Worm (Caenorhabditis elegans): ENCODE results near the gene moc-3.

Gene moc-3

DNA sequence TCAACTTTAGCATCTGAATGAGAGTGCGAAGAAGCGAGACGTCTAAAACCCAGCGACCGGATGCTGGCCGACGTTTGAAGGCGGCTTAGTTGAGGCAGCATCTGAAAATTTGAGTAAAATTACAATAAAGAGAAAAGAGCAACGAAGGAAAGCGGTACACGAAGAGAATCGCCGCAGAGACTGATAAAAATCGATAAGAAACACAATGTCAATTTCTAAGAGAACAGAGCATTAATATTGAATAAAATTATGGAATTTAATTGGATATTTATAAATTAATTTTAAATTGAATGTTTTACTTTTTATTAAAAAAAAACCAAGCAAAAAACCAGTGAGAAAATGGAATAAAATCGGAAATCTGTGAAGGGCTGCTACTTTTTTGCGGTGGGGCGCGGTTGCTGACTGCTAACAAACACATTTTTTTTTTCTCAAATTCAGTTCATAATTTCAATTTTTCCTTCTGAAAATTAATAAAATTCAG is at the start of gene moc-3, which contains the start of gene ndub-11:
Gene moc-3, plus strand, starts transcription at position 431 of the 481 bp plus-strand sequence.
Gene ndub-11, minus strand, starts transcription at position 101 of the 481 bp plus-strand sequence.
- TF ChIP-seq nhr-41 (GFP tag; IDR thresholded peaks at IDR 0.05) (no peak), mep-1 (tag; optimal IDR thresholded peaks at IDR 0.05) (no peak), aha-1 (tag) (peak; percentile 13), snpc-4 (tag; optimal IDR thresholded peaks at IDR 0.05) (no peak), jun-1 (tag; optimal IDR thresholded peaks at IDR 0.05) (no peak), nhr-77 (tag; optimal IDR thresholded peaks at IDR 0.05) (no peak), lin-38 (GFP tag; IDR thresholded peaks at IDR 0.05) (peak; percentile 73), lin-29 (GFP tag; IDR thresholded peaks at IDR 0.05) (no peak), set-16 (GFP tag; IDR thresholded peaks at IDR 0.05) (no peak), saeg-2 (GFP tag; IDR thresholded peaks at IDR 0.05) (no peak), nhr-42 (GFP tag; IDR thresholded peaks at IDR 0.05) (no peak), pqm-1 (tag; optimal IDR thresholded peaks at IDR 0.05) (no peak), F37D6.2 (tag; optimal IDR thresholded peaks at IDR 0.05) (no peak), mes-2 (tag; optimal IDR thresholded peaks at IDR 0.05; ENCODE audit: poor library complexity, severe bottlenecking) (peak; percentile 26)

DNA sequence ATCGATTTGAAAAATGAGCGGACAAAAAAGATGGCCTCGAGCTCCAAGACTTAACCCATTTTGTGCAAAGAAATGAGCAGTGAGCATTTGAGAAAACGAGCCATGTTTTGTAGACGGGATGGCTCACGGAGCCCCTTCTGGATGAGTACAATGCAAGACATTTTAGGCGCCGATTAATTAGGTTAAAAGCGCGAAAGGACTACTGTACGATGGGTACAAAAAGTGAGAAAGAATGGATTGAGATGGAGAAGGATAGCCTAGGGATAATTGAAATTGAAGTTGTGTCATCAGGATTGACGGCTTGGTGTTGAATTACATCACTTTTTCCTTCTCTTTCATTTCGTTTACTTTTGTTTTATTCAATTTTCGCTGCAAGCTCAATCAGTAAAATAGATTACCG is 49.6 kb upstream of the moc-3 start:
- TF ChIP-seq aha-1 (tag) (peak; percentile 37), spr-1 (tag; optimal IDR thresholded peaks at IDR 0.05) (no peak)

DNA sequence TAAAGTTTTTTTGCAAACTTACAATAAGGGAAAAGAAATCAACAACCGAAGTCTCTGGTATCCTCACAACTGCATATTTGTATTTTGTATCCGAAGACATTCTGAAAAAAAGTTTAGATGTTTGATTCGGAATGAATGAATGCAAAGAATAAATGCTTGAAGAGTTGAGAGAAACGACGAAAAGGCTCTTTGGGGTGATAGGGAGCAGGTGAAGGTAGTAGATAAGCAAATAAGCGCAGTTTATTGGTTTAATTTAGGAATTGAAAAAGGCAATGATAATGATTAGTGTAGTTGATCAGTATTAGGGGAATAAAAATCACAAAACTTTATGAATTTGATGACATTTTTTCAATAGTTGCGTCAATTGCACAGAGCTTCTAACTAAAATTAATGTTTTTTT is 43.8 kb upstream of the moc-3 start, which contains the start of gene nsy-7:
Gene nsy-7, minus strand, starts transcription at position 101 of the 400 bp plus-strand sequence.
- no peak for TF ChIP-seq Y75B8A.6 (GFP tag; IDR thresholded peaks at IDR 0.05)
- TF ChIP-seq lir-3 (tag; optimal IDR thresholded peaks at IDR 0.05) = no peak
- TF ChIP-seq dpl-1 (GFP tag; optimal IDR thresholded peaks at IDR 0.05) = no peak
- TF ChIP-seq daf-19 (GFP tag; conservative IDR thresholded peaks at IDR 0.05) = no peak
- TF ChIP-seq ceh-82 (tag; optimal IDR thresholded peaks at IDR 0.05) = no peak
- no peak for TF ChIP-seq egl-27 (tag; optimal IDR thresholded peaks at IDR 0.05)
- no peak for TF ChIP-seq lin-13 (GFP tag; optimal IDR thresholded peaks at IDR 0.05)
- TF ChIP-seq aha-1 (tag) = no peak
- no peak for TF ChIP-seq ces-1 (GFP tag; optimal IDR thresholded peaks at IDR 0.05)
- no peak for TF ChIP-seq pqm-1 (tag; optimal IDR thresholded peaks at IDR 0.05)

DNA sequence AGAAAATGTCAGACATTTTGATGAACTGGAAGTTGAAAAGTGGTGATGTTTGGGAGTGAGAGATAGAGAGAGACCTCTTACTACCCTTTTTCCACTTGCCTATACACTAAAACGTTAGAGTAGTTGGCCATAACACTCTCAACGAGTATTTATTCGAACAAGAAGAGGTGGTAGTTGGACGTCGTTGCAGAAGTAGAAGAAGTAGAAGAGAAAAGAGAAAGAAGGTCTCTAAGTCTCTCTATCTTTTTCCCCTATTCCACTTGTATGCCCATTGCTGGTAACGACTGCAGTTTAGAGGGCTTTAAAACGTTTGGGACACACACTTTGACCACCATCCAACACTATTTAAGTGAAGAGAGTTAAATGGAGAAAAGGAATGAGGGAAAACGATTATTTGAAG is 38.8 kb upstream of the moc-3 start:
- TF ChIP-seq F10B5.3 (tag; optimal IDR thresholded peaks at IDR 0.05) (no peak), nhr-77 (tag; optimal IDR thresholded peaks at IDR 0.05) (no peak), ces-1 (GFP tag; optimal IDR thresholded peaks at IDR 0.05) (no peak), tra-1 (GFP tag; IDR thresholded peaks at IDR 0.05) (no peak), hmg-1.1 (GFP tag; IDR thresholded peaks at IDR 0.05) (peak; percentile 23; the same call in 1 of the 2 replicates), hif-1 (tag; optimal IDR thresholded peaks at IDR 0.05) (no peak), set-16 (GFP tag; IDR thresholded peaks at IDR 0.05) (no peak)

ce11 chrIV:8096375-8096774 is 34.0 kb upstream of the moc-3 start:
- TF ChIP-seq daf-19 (GFP tag; conservative IDR thresholded peaks at IDR 0.05) = no peak
- no peak for TF ChIP-seq F10B5.3 (tag; optimal IDR thresholded peaks at IDR 0.05)
- no peak for TF ChIP-seq Y105C5A.15 (GFP tag; IDR thresholded peaks at IDR 0.05)
- TF ChIP-seq hlh-30 (tag; optimal IDR thresholded peaks at IDR 0.05; ENCODE audit: insufficient read depth) = no peak
- no peak for TF ChIP-seq snpc-1.2 (GFP tag; IDR thresholded peaks at IDR 0.05)
- TF ChIP-seq madf-5 (GFP tag; IDR thresholded peaks at IDR 0.05) = no peak
- no peak for TF ChIP-seq duxl-1 (tag; optimal IDR thresholded peaks at IDR 0.05; ENCODE audit: poor library complexity)
- no peak for TF ChIP-seq zag-1 (tag; optimal IDR thresholded peaks at IDR 0.05)
